Fruit fly (Drosophila melanogaster) whole organism, embryonic: Measurements from ENCODE around the gene ckd.

Source experiments
- Antp ChIP-seq: fragments of 200-800 bp; sonication (Bioruptor generic); optimal IDR thresholded peaks from 3 replicates; lab custom pipeline; 2016; ENCODE audit warnings: missing biosample characterization, missing genetic modification characterization
- Bdp1 ChIP-seq: fragments of 200-800 bp; sonication (Bioruptor generic); optimal IDR thresholded peaks from 3 replicates; lab custom pipeline; 2016; ENCODE audit warnings: missing biosample characterization, missing genetic modification characterization
- CG10321 ChIP-seq: fragments of 200-800 bp; sonication (Bioruptor generic); IDR thresholded peaks from 2 replicates; pipeline ENCODE4 v1.3.6; 2022; ENCODE audit warnings: missing biosample characterization, missing genetic modification characterization
- CG11398 ChIP-seq: fragments of 200-800 bp; sonication (Bioruptor generic); optimal IDR thresholded peaks from 2 replicates; lab custom pipeline; 2016; ENCODE audit warnings: missing biosample characterization, missing genetic modification characterization
- CG12659 ChIP-seq: fragments of 200-800 bp; sonication (Bioruptor generic); optimal IDR thresholded peaks from 3 replicates; lab custom pipeline; 2017; ENCODE audit warnings: mild to moderate bottlenecking, missing biosample characterization, missing genetic modification reagents, missing genetic modification characterization
- CG12942 ChIP-seq: fragments of 200-800 bp; sonication (Bioruptor generic); optimal IDR thresholded peaks from 3 replicates; lab custom pipeline; 2016; ENCODE audit warnings: missing biosample characterization, missing genetic modification characterization
- CG13775 ChIP-seq: fragments of 200-800 bp; sonication (Bioruptor generic); optimal IDR thresholded peaks from 3 replicates; lab custom pipeline; 2017; ENCODE audit warnings: missing biosample characterization, mild to moderate bottlenecking, missing genetic modification characterization
- CG15479 ChIP-seq: fragments of 200-800 bp; sonication (Bioruptor generic); optimal IDR thresholded peaks from 3 replicates; lab custom pipeline; 2019; ENCODE audit warnings: missing biosample characterization, mild to moderate bottlenecking, missing genetic modification characterization, moderate library complexity
- CG1603 ChIP-seq: fragments of 200-800 bp; sonication (Bioruptor generic); optimal IDR thresholded peaks from 2 replicates; lab custom pipeline; 2019; ENCODE audit warnings: missing biosample characterization, mild to moderate bottlenecking, missing genetic modification characterization, moderate library complexity
- CG16813 ChIP-seq: fragments of 200-800 bp; sonication (Bioruptor generic); IDR thresholded peaks from 3 replicates; pipeline ENCODE4 v1.3.6; 2022; ENCODE audit warnings: missing biosample characterization, missing genetic modification characterization; ENCODE audit not compliant: partially characterized antibody
- CG3281 ChIP-seq: fragments of 200-800 bp; sonication (Bioruptor generic); optimal IDR thresholded peaks from 3 replicates; lab custom pipeline; 2017; ENCODE audit warnings: missing biosample characterization, mild to moderate bottlenecking, missing genetic modification characterization
- CG3995 ChIP-seq: fragments of 200-800 bp; sonication (Bioruptor generic); optimal IDR thresholded peaks from 3 replicates; lab custom pipeline; 2016; ENCODE audit warnings: missing biosample characterization, missing genetic modification characterization
- CG7928 ChIP-seq: fragments of 200-800 bp; sonication (Bioruptor generic); optimal IDR thresholded peaks from 2 replicates; lab custom pipeline; 2017; ENCODE audit warnings: missing biosample characterization, mild to moderate bottlenecking, missing genetic modification characterization
- Camta ChIP-seq: fragments of 200-800 bp; sonication (Bioruptor generic); optimal IDR thresholded peaks from 2 replicates; lab custom pipeline; 2016; ENCODE audit warnings: missing biosample characterization, missing genetic modification characterization
- Chrac-16 ChIP-seq: fragments of 200-800 bp; sonication (Bioruptor generic); optimal IDR thresholded peaks from 3 replicates; lab custom pipeline; 2016; ENCODE audit warnings: missing biosample characterization, missing genetic modification characterization
- CrebB ChIP-seq: fragments of 200-800 bp; sonication (Bioruptor generic); optimal IDR thresholded peaks from 3 replicates; lab custom pipeline; 2018; ENCODE audit warnings: missing biosample characterization, mild to moderate bottlenecking, missing genetic modification characterization
- Dbx ChIP-seq: fragments of 200-800 bp; sonication (Bioruptor generic); IDR thresholded peaks from 3 replicates; pipeline ENCODE4 v1.3.6; 2022; ENCODE audit warnings: missing biosample characterization, missing genetic modification characterization
- Dfd ChIP-seq, 2 experiments: fragments of >200 bp; optimal IDR thresholded peaks; 2 replicates each; lab custom pipeline; 2017; ENCODE audit warnings: missing biosample characterization in 2 of 2, missing genetic modification characterization in 2 of 2
- Dip3 ChIP-seq: fragments of 200-800 bp; sonication (Bioruptor generic); optimal IDR thresholded peaks from 3 replicates; lab custom pipeline; 2016; ENCODE audit warnings: missing biosample characterization, missing genetic modification characterization
- E2f1 ChIP-seq: fragments of 200-800 bp; sonication (Bioruptor generic); IDR thresholded peaks from 2 replicates; pipeline ENCODE4 v1.3.6; 2022; ENCODE audit warnings: missing biosample characterization, missing genetic modification characterization
- Ets97D ChIP-seq: fragments of 200-800 bp; sonication (Bioruptor generic); optimal IDR thresholded peaks from 3 replicates; lab custom pipeline; 2016; ENCODE audit warnings: missing biosample characterization, missing genetic modification characterization
- H2.0 ChIP-seq: fragments of 200-800 bp; sonication (Bioruptor generic); IDR thresholded peaks from 2 replicates; pipeline ENCODE4 v1.3.6; 2022; ENCODE audit warnings: missing biosample characterization, missing genetic modification characterization
- HLHmδ ChIP-seq: fragments of 200-800 bp; sonication (Bioruptor generic); optimal IDR thresholded peaks from 2 replicates; lab custom pipeline; 2018; ENCODE audit warnings: missing biosample characterization, mild to moderate bottlenecking, missing genetic modification characterization, moderate library complexity
- HmgD ChIP-seq: fragments of 200-800 bp; sonication (Bioruptor generic); optimal IDR thresholded peaks from 3 replicates; lab custom pipeline; 2016; ENCODE audit warnings: missing biosample characterization, missing genetic modification characterization
- Hr3 ChIP-seq: fragments of 200-800 bp; sonication (Bioruptor generic); optimal IDR thresholded peaks from 3 replicates; lab custom pipeline; 2016; ENCODE audit warnings: missing biosample characterization, missing genetic modification characterization
- Hsf ChIP-seq: fragments of 200-800 bp; sonication (Bioruptor generic); optimal IDR thresholded peaks from 3 replicates; lab custom pipeline; 2016; ENCODE audit warnings: missing biosample characterization, missing genetic modification characterization
- Lhr ChIP-seq: fragments of 200-800 bp; sonication (Bioruptor generic); optimal IDR thresholded peaks from 3 replicates; lab custom pipeline; 2017; ENCODE audit warnings: mild to moderate bottlenecking, missing biosample characterization, missing genetic modification reagents, missing genetic modification characterization
- Mrtf ChIP-seq: fragments of 200-800 bp; sonication (Bioruptor generic); IDR thresholded peaks from 3 replicates; pipeline ENCODE4 v1.3.6; 2022; ENCODE audit warnings: missing biosample characterization, missing genetic modification characterization
- Ravus ChIP-seq: fragments of 200-800 bp; sonication (Bioruptor generic); IDR thresholded peaks from 2 replicates; pipeline ENCODE4 v1.3.6; 2022; ENCODE audit warnings: missing biosample characterization, missing genetic modification characterization
- Sry-δ ChIP-seq: fragments of 200-800 bp; sonication (Bioruptor generic); optimal IDR thresholded peaks from 2 replicates; lab custom pipeline; 2016; ENCODE audit warnings: missing biosample characterization, missing genetic modification characterization
- ato ChIP-seq: fragments of 200-800 bp; sonication (Bioruptor generic); IDR thresholded peaks from 2 replicates; pipeline ENCODE4 v1.3.6; 2022; ENCODE audit warnings: missing biosample characterization, missing genetic modification characterization; ENCODE audit not compliant: partially characterized antibody
- ci ChIP-seq: fragments of 200-800 bp; sonication (Bioruptor generic); IDR thresholded peaks from 3 replicates; pipeline ENCODE4 v1.3.6; 2022; ENCODE audit warnings: missing biosample characterization, missing genetic modification characterization
- da ChIP-seq: fragments of 200-800 bp; sonication (Bioruptor generic); optimal IDR thresholded peaks from 2 replicates; lab custom pipeline; 2016; ENCODE audit warnings: missing biosample characterization, missing genetic modification characterization
- her ChIP-seq: fragments of 200-800 bp; sonication (Bioruptor generic); optimal IDR thresholded peaks from 2 replicates; lab custom pipeline; 2016; ENCODE audit warnings: missing biosample characterization, missing genetic modification characterization
- jigr1 ChIP-seq: fragments of 200-800 bp; sonication (Bioruptor generic); IDR thresholded peaks from 3 replicates; pipeline ENCODE4 v1.3.6; 2022; ENCODE audit warnings: missing biosample characterization, missing genetic modification characterization
- ken ChIP-seq: fragments of 200-800 bp; sonication (Bioruptor generic); IDR thresholded peaks from 3 replicates; pipeline ENCODE4 v1.3.6; 2022; ENCODE audit warnings: missing biosample characterization, missing genetic modification characterization
- klu ChIP-seq: fragments of 200-800 bp; sonication (Bioruptor generic); IDR thresholded peaks from 2 replicates; pipeline ENCODE4 v1.3.6; 2022; ENCODE audit warnings: missing biosample characterization, missing genetic modification characterization
- knrl ChIP-seq: fragments of 200-800 bp; sonication (Bioruptor generic); IDR thresholded peaks from 3 replicates; pipeline ENCODE4 v1.3.6; 2022; ENCODE audit warnings: missing biosample characterization, missing genetic modification characterization; ENCODE audit not compliant: partially characterized antibody
- lilli ChIP-seq: fragments of 200-800 bp; sonication (Bioruptor generic); optimal IDR thresholded peaks from 3 replicates; lab custom pipeline; 2016; ENCODE audit warnings: missing biosample characterization, missing genetic modification characterization
- maf-S ChIP-seq: fragments of 200-800 bp; sonication (Bioruptor generic); optimal IDR thresholded peaks from 2 replicates; lab custom pipeline; 2016; ENCODE audit warnings: missing biosample characterization, missing genetic modification characterization
- nerfin-1 ChIP-seq: fragments of 200-800 bp; sonication (Bioruptor generic); optimal IDR thresholded peaks from 3 replicates; lab custom pipeline; 2019; ENCODE audit warnings: missing biosample characterization, mild to moderate bottlenecking, missing genetic modification characterization, moderate library complexity
- p53 ChIP-seq: fragments of 200-800 bp; sonication (Bioruptor generic); optimal IDR thresholded peaks from 2 replicates; lab custom pipeline; 2016; ENCODE audit warnings: missing biosample characterization, missing genetic modification characterization
- scrt ChIP-seq: fragments of 200-800 bp; sonication (Bioruptor generic); optimal IDR thresholded peaks from 2 replicates; lab custom pipeline; 2018; ENCODE audit warnings: missing biosample characterization, mild to moderate bottlenecking, missing genetic modification characterization, moderate library complexity
- sens-2 ChIP-seq: fragments of 200-800 bp; sonication (Bioruptor generic); IDR thresholded peaks from 2 replicates; pipeline ENCODE4 v1.3.6; 2022; ENCODE audit warnings: missing biosample characterization, missing genetic modification characterization
- sna ChIP-seq: fragments of 200-800 bp; sonication (Bioruptor generic); IDR thresholded peaks from 2 replicates; pipeline ENCODE4 v1.3.6; 2022; ENCODE audit warnings: missing biosample characterization, missing genetic modification characterization; ENCODE audit not compliant: partially characterized antibody
- sqz ChIP-seq: fragments of 200-800 bp; sonication (Bioruptor generic); optimal IDR thresholded peaks from 3 replicates; lab custom pipeline; 2018; ENCODE audit warnings: missing biosample characterization, mild to moderate bottlenecking, missing genetic modification characterization
- sug ChIP-seq: fragments of 200-800 bp; optimal IDR thresholded peaks from 2 replicates; lab custom pipeline; 2019; ENCODE audit warnings: missing biosample characterization, mild to moderate bottlenecking, missing genetic modification characterization, moderate library complexity
- tin ChIP-seq: fragments of 200-800 bp; sonication (Bioruptor generic); optimal IDR thresholded peaks from 3 replicates; lab custom pipeline; 2016; ENCODE audit warnings: missing biosample characterization, missing genetic modification characterization
- unpg ChIP-seq: fragments of 200-800 bp; sonication (Bioruptor generic); optimal IDR thresholded peaks from 3 replicates; lab custom pipeline; 2018; ENCODE audit warnings: missing biosample characterization, mild to moderate bottlenecking, missing genetic modification characterization, moderate library complexity

ckd gene

dm6 chr3L:3239033-3239752 lies 18.5 kb upstream of the ckd start, which contains the start of gene CG17746 (continued):
- TF ChIP-seq CG10321 (GFP tag; lab: Robert Waterston, UW) (no peak), Dip3 (GFP tag; lab: Kevin White, UChicago) (peak; percentile 50), klu (GFP tag; lab: Robert Waterston, UW) (no peak), sqz (GFP tag; lab: Kevin White, UChicago) (peak; percentile 81), scrt (GFP tag; lab: Kevin White, UChicago) (no peak), ken (GFP tag; lab: Robert Waterston, UW) (peak; percentile 64; the same call in 2 of the 3 replicates), CG3995 (peak; percentile 1), knrl (GFP tag; lab: Robert Waterston, UW) (peak; percentile 43; the same call in 1 of the 3 replicates), Antp (GFP tag; lab: Kevin White, UChicago) (peak; percentile 34), Sry-δ (GFP tag; lab: Kevin White, UChicago) (peak; percentile 60), CG3281 (GFP tag; lab: Kevin White, UChicago) (peak; percentile 8), CG1603 (tag; lab: Kevin White, UChicago) (no peak), sens-2 (GFP tag; lab: Robert Waterston, UW) (no peak), ci (GFP tag; lab: Robert Waterston, UW) (peak; percentile 30; the same call in 2 of the 3 replicates), CG12659 (GFP tag; lab: Kevin White, UChicago) (peak; percentile 75), da (GFP tag; lab: Kevin White, UChicago) (peak; percentile 25), lilli (GFP tag; lab: Kevin White, UChicago) (peak; percentile 62), HmgD (GFP tag; lab: Kevin White, UChicago) (peak; percentile 53), unpg (no peak), CG11398 (GFP tag; lab: Kevin White, UChicago) (peak; percentile 4), Hsf (GFP tag; lab: Kevin White, UChicago) (peak; percentile 45), her (GFP tag; lab: Kevin White, UChicago) (peak; percentile 53), CG7928 (GFP tag; lab: Kevin White, UChicago) (peak; percentile 41), CG15479 (GFP tag; lab: Kevin White, UChicago) (no peak), Hr3 (GFP tag; lab: Kevin White, UChicago) (peak; percentile 41), Bdp1 (peak; percentile 56), Dbx (GFP tag; lab: Robert Waterston, UW) (peak; percentile 52; the same call in 2 of the 3 replicates), p53 (GFP tag; lab: Kevin White, UChicago) (peak; percentile 59), CG16813 (GFP tag; lab: Robert Waterston, UW) (peak; percentile 60; the same call in 2 of the 3 replicates), Dfd (GFP tag; optimal IDR thresholded peaks at IDR 0.05; lab: Kevin White, UChicago) (no peak), nerfin-1 (tag; lab: Kevin White, UChicago) (peak; percentile 12), jigr1 (GFP tag; lab: Robert Waterston, UW) (no peak), tin (peak; percentile 45), CrebB (peak; percentile 15), CG12942 (GFP tag; lab: Kevin White, UChicago) (no peak), H2.0 (GFP tag; lab: Robert Waterston, UW) (0 out of 2 replicates have a peak, but pooled peaks have one; percentile 9), Ets97D (GFP tag; lab: Kevin White, UChicago) (peak; percentile 90), maf-S (GFP tag; lab: Kevin White, UChicago) (peak; percentile 59), Chrac-16 (GFP tag; lab: Kevin White, UChicago) (peak; percentile 28), CG13775 (peak; percentile 6), E2f1 (GFP tag; lab: Robert Waterston, UW) (0 out of 2 replicates have a peak, but pooled peaks have one; percentile 15), ato (GFP tag; lab: Robert Waterston, UW) (peak; percentile 50; the same call in 1 of the 2 replicates), Lhr (GFP tag; lab: Kevin White, UChicago) (peak; percentile 92), Ravus (GFP tag; lab: Robert Waterston, UW) (no peak), Mrtf (no peak), HLHmδ (peak; percentile 36), sna (no peak; the same call in 1 of the 2 replicates), sug (peak; percentile 23), Camta (GFP tag; lab: Kevin White, UChicago) (peak; percentile 48)
